Worm (Caenorhabditis elegans) whole organism, mixed stage, embryonic: ENCODE results near the gene F21C10.10.

Source experiments
- M03D4.4 ChIP-seq: sonication (generic microtip); optimal IDR thresholded peaks from 2 replicates; lab custom pipeline; 2017; ENCODE audit warnings: mild to moderate bottlenecking, missing genetic modification characterization, missing compliant biosample characterization
- bed-3 ChIP-seq: fragments of 200-800 bp; sonication (Bioruptor generic); optimal IDR thresholded peaks from 3 replicates; lab custom pipeline; 2018; ENCODE audit warnings: mild to moderate bottlenecking, missing genetic modification characterization, moderate library complexity, missing compliant biosample characterization
- blmp-1 ChIP-seq: fragments of 150-350 bp; optimal IDR thresholded peaks from 2 replicates; lab custom pipeline; 2014; ENCODE audit warnings: missing biosample characterization, missing genetic modification characterization
- ceh-39 ChIP-seq: fragments of 150-350 bp; optimal IDR thresholded peaks from 2 replicates; lab custom pipeline; 2014; ENCODE audit warnings: missing biosample characterization, missing genetic modification characterization
- ceh-43 ChIP-seq: fragments of 200-800 bp; sonication (Bioruptor generic); optimal IDR thresholded peaks from 2 replicates; lab custom pipeline; 2018; ENCODE audit warnings: mild to moderate bottlenecking, missing genetic modification characterization, moderate library complexity, missing compliant biosample characterization
- ceh-83 ChIP-seq: fragments of 200-800 bp; sonication (Bioruptor generic); optimal IDR thresholded peaks from 2 replicates; lab custom pipeline; 2018; ENCODE audit warnings: mild to moderate bottlenecking, missing genetic modification characterization, missing compliant biosample characterization
- ces-1 ChIP-seq: fragments of 150-350 bp; optimal IDR thresholded peaks from 2 replicates; lab custom pipeline; 2014; ENCODE audit warnings: missing biosample characterization, missing genetic modification reagents, missing genetic modification characterization
- cnd-1 ChIP-seq: fragments of 200-800 bp; sonication (Bioruptor generic); optimal IDR thresholded peaks from 2 replicates; lab custom pipeline; 2018; ENCODE audit warnings: mild to moderate bottlenecking, missing genetic modification characterization, missing compliant biosample characterization
- drap-1 ChIP-seq: fragments of 200-800 bp; sonication (Bioruptor generic); optimal IDR thresholded peaks from 3 replicates; lab custom pipeline; 2018; ENCODE audit warnings: mild to moderate bottlenecking, missing genetic modification characterization, missing compliant biosample characterization
- elt-1 ChIP-seq: sonication (generic microtip); optimal IDR thresholded peaks from 2 replicates; lab custom pipeline; 2017; ENCODE audit warnings: missing genetic modification characterization, mild to moderate bottlenecking, missing compliant biosample characterization, antibody characterized with exemption, moderate library complexity, borderline replicate concordance; ENCODE audit not compliant: insufficient read depth
- elt-3 ChIP-seq: fragments of 150-350 bp; optimal IDR thresholded peaks from 2 replicates; lab custom pipeline; 2014; ENCODE audit warnings: missing biosample characterization, missing genetic modification characterization
- flh-1 ChIP-seq: fragments of 200-800 bp; sonication (Bioruptor generic); optimal IDR thresholded peaks from 2 replicates; lab custom pipeline; 2018; ENCODE audit warnings: mild to moderate bottlenecking, missing genetic modification characterization, moderate library complexity, missing compliant biosample characterization
- ham-2 ChIP-seq: fragments of 200-800 bp; sonication (Bioruptor generic); optimal IDR thresholded peaks from 2 replicates; lab custom pipeline; 2018; ENCODE audit warnings: mild to moderate bottlenecking, missing genetic modification characterization, missing compliant biosample characterization
- hlh-1 ChIP-seq: fragments of 150-350 bp; optimal IDR thresholded peaks from 2 replicates; lab custom pipeline; 2014; ENCODE audit warnings: missing biosample characterization, missing genetic modification reagents, missing genetic modification characterization
- lin-13 ChIP-seq: fragments of 150-350 bp; optimal IDR thresholded peaks from 2 replicates; lab custom pipeline; 2014; ENCODE audit warnings: missing biosample characterization, missing genetic modification characterization
- lin-32 ChIP-seq: fragments of 200-800 bp; sonication (Bioruptor generic); optimal IDR thresholded peaks from 2 replicates; lab custom pipeline; 2018; ENCODE audit warnings: mild to moderate bottlenecking, missing genetic modification characterization, missing compliant biosample characterization
- lsy-2 ChIP-seq: fragments of 150-350 bp; optimal IDR thresholded peaks from 2 replicates; lab custom pipeline; 2014; ENCODE audit warnings: missing biosample characterization, missing genetic modification characterization
- mab-5 ChIP-seq: fragments of 150-350 bp; optimal IDR thresholded peaks from 2 replicates; lab custom pipeline; 2014; ENCODE audit warnings: missing biosample characterization, missing genetic modification characterization
- mls-2 ChIP-seq: sonication (generic microtip); optimal IDR thresholded peaks from 2 replicates; lab custom pipeline; 2016; ENCODE audit warnings: mild to moderate bottlenecking, missing genetic modification characterization, moderate library complexity, missing compliant biosample characterization
- nhr-2 ChIP-seq: fragments of 150-350 bp; optimal IDR thresholded peaks from 2 replicates; lab custom pipeline; 2014; ENCODE audit warnings: missing biosample characterization, missing genetic modification characterization
- nhr-237 ChIP-seq: fragments of 150-350 bp; optimal IDR thresholded peaks from 2 replicates; lab custom pipeline; 2014; ENCODE audit warnings: missing biosample characterization, missing genetic modification characterization
- nhr-28 ChIP-seq: fragments of 150-350 bp; optimal IDR thresholded peaks from 2 replicates; lab custom pipeline; 2014; ENCODE audit warnings: missing biosample characterization, missing genetic modification characterization
- nhr-76 ChIP-seq: sonication (generic microtip); optimal IDR thresholded peaks from 2 replicates; lab custom pipeline; 2017; ENCODE audit warnings: missing biosample characterization, missing genetic modification characterization
- pha-4 ChIP-seq: fragments of 150-350 bp; optimal IDR thresholded peaks from 2 replicates; lab custom pipeline; 2018; ENCODE audit warnings: missing biosample characterization, missing genetic modification reagents, missing genetic modification characterization
- sem-2 ChIP-seq: fragments of 200-800 bp; sonication (Bioruptor generic); optimal IDR thresholded peaks from 2 replicates; lab custom pipeline; 2018; ENCODE audit warnings: mild to moderate bottlenecking, missing genetic modification characterization, missing compliant biosample characterization
- snpc-4 ChIP-seq: fragments of 150-350 bp; optimal IDR thresholded peaks from 2 replicates; lab custom pipeline; 2014; ENCODE audit warnings: missing biosample characterization, missing genetic modification characterization
- sptf-1 ChIP-seq: sonication (generic microtip); optimal IDR thresholded peaks from 2 replicates; lab custom pipeline; 2017; ENCODE audit warnings: mild to moderate bottlenecking, missing genetic modification characterization, moderate library complexity, missing compliant biosample characterization
- tbx-8 ChIP-seq: fragments of 200-800 bp; sonication (Bioruptor generic); optimal IDR thresholded peaks from 2 replicates; lab custom pipeline; 2018; ENCODE audit warnings: mild to moderate bottlenecking, missing genetic modification characterization, moderate library complexity, missing compliant biosample characterization
- unc-120 ChIP-seq: sonication (generic microtip); optimal IDR thresholded peaks from 2 replicates; lab custom pipeline; 2017; ENCODE audit warnings: missing genetic modification characterization, missing compliant biosample characterization; ENCODE audit not compliant: poor library complexity, severe bottlenecking
- unc-39 ChIP-seq: fragments of 150-350 bp; optimal IDR thresholded peaks from 2 replicates; lab custom pipeline; 2014; ENCODE audit warnings: missing biosample characterization, missing genetic modification characterization
- unc-62 ChIP-seq: fragments of 150-350 bp; optimal IDR thresholded peaks from 2 replicates; lab custom pipeline; 2014; ENCODE audit warnings: missing biosample characterization, missing genetic modification reagents, missing genetic modification characterization
- zip-8 ChIP-seq: fragments of 150-350 bp; optimal IDR thresholded peaks from 2 replicates; lab custom pipeline; 2014; ENCODE audit warnings: missing biosample characterization, missing genetic modification characterization

Gene F21C10.10

ce11 chrV:9063134-9063533, 32.9 kb upstream of the F21C10.10 start:
- TF ChIP-seq flh-1 (no peak), bed-3 (no peak), nhr-76 (no peak), mab-5 (tag; lab: Kevin White, UChicago) (no peak), elt-1 (tag; lab: Kevin White, UChicago) (peak; percentile 64)

ce11 chrV:9065001-9065400, 31.1 kb upstream of the F21C10.10 start:
- no peak for TF ChIP-seq nhr-28 (tag; lab: Kevin White, UChicago)
- TF ChIP-seq mab-5 (tag; lab: Kevin White, UChicago), result no peak
- TF ChIP-seq snpc-4, result no peak
- TF ChIP-seq M03D4.4, result no peak
- TF ChIP-seq sptf-1 (tag; lab: Kevin White, UChicago), result no peak
- no peak for TF ChIP-seq unc-120 (tag; lab: Kevin White, UChicago)
- no peak for TF ChIP-seq tbx-8
- TF ChIP-seq mls-2 (tag; lab: Kevin White, UChicago), result no peak
- no peak for TF ChIP-seq pha-4 (tag; lab: Kevin White, UChicago)
- no peak for TF ChIP-seq ceh-39 (tag; lab: Kevin White, UChicago)
- TF ChIP-seq, all 35 proteins: peak for 0

DNA sequence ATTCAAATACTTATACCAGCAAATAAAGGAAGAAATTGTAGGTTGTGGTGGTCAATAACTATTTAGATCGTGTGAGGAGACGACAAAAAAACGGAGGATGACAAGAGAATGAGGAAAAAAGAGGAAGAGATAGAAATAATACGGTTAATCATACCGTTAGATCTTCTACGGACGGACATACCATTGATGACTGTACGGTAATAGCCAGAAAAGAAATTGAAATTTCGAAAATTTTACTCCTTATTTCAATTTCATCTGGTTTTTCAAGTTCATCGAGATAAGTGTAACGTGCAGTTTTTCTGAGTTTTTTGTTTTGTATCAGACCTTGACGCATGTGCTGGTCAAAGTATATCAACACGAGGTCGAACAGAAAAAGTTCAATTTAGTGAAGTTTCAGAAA, 30.2 kb upstream of the F21C10.10 start:
- TF ChIP-seq M03D4.4 (no peak), mab-5 (tag; lab: Kevin White, UChicago) (no peak), ceh-43 (GFP tag; lab: Kevin White, UChicago) (no peak), snpc-4 (no peak), unc-120 (tag; lab: Kevin White, UChicago) (no peak), flh-1 (no peak), lsy-2 (tag; lab: Kevin White, UChicago) (no peak), bed-3 (no peak), lin-13 (no peak), hlh-1 (no peak), blmp-1 (tag; lab: Kevin White, UChicago) (no peak), nhr-2 (no peak), sptf-1 (tag; lab: Kevin White, UChicago) (no peak), unc-39 (tag; lab: Kevin White, UChicago) (no peak), unc-62 (no peak), ces-1 (GFP tag; lab: Kevin White, UChicago) (no peak)

- TF ChIP-seq lsy-2 (tag; lab: Kevin White, UChicago), result no peak
- no peak for TF ChIP-seq nhr-76
- TF ChIP-seq tbx-8, result no peak
- TF ChIP-seq lin-13, result no peak
- no peak for TF ChIP-seq nhr-237
- no peak for TF ChIP-seq nhr-2
Observed at ce11 chrV:9067678-9068077, 28.4 kb upstream of the F21C10.10 start, which contains the start of gene fip-2. TSS of gene fip-2 (plus strand) at chrV:9067978.

- TF ChIP-seq blmp-1 (tag; lab: Kevin White, UChicago) (no peak), ham-2 (GFP tag; lab: Kevin White, UChicago) (no peak), elt-3 (tag; lab: Kevin White, UChicago) (no peak), ces-1 (GFP tag; lab: Kevin White, UChicago) (no peak), pha-4 (tag; lab: Kevin White, UChicago) (no peak), flh-1 (no peak), sptf-1 (tag; lab: Kevin White, UChicago) (no peak), nhr-237 (no peak), ceh-83 (GFP tag; lab: Kevin White, UChicago) (no peak), lin-32 (GFP tag; lab: Kevin White, UChicago) (no peak), drap-1 (GFP tag; lab: Kevin White, UChicago) (no peak), cnd-1 (no peak), unc-120 (tag; lab: Kevin White, UChicago) (no peak), nhr-76 (no peak), sem-2 (GFP tag; lab: Kevin White, UChicago) (no peak), nhr-2 (no peak), zip-8 (tag; lab: Kevin White, UChicago) (no peak)
Observed at ce11 chrV:9069680-9070079, 26.4 kb upstream of the F21C10.10 start, which contains the start of gene T27E4.5. TSS of gene T27E4.5 (minus strand) at chrV:9069780.
